Fruit fly (Drosophila melanogaster): Measurements from ENCODE around the gene park.

DNA sequence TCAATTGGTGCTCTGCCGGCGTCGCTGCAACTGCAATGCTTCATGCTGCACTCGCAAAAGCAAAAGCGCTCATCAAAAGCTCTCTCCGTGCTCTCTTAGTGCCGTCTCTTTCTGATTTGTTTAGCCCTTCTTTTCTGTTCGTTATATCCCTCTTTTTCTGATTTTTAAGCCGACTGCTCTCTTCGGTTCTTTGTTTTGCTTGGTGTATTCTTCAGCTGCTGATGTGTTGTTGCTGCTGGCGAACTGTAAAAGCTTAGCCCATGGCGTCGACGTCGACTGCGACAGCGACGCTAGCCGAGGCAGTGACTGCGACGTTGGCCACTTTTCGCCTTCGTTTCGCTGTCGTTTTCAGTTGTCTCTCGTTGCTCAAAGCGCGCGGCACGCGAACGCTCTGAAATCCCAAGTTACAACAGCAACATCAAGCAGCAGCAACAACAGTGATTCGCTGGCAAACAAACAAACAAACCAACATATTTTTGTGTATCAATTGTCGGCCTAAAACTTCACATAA lies 43.4 kb upstream of the park start:
- no peak for TF ChIP-seq CG8478 (optimal IDR thresholded peaks at IDR 0.05)
- no peak for TF ChIP-seq CTCF (optimal IDR thresholded peaks at IDR 0.05)
